Worm (Caenorhabditis elegans) whole organism, young adult: ENCODE data around the gene D2023.1.

Experiments used
- B0019.2 ChIP-seq: fragments of 200-800 bp; sonication (Bioruptor generic); conservative IDR thresholded peaks from 2 replicates; pipeline ENCODE4 v1.3.6; 2022; ENCODE audit warnings: missing genetic modification reagents, missing genetic modification characterization, missing compliant biosample characterization
- B0035.1 ChIP-seq: sonication (generic microtip); optimal IDR thresholded peaks from 2 replicates; lab custom pipeline; 2016; ENCODE audit warnings: missing genetic modification characterization, mild to moderate bottlenecking, missing compliant biosample characterization, missing genotype, missing genetic modification reagents
- C06A6.2 ChIP-seq: fragments of 200-800 bp; sonication (Bioruptor generic); conservative IDR thresholded peaks from 2 replicates; pipeline ENCODE4 v1.3.6; 2022; ENCODE audit warnings: missing genetic modification characterization, missing compliant biosample characterization
- D2030.7 ChIP-seq: fragments of 200-800 bp; sonication (Bioruptor generic); IDR thresholded peaks from 2 replicates; pipeline ENCODE4 v1.3.6; 2022; ENCODE audit warnings: missing genetic modification reagents, missing genetic modification characterization, missing compliant biosample characterization
- F22D6.2 ChIP-seq: sonication (generic microtip); optimal IDR thresholded peaks from 2 replicates; lab custom pipeline; 2016; ENCODE audit warnings: mild to moderate bottlenecking, missing genetic modification characterization, missing compliant biosample characterization
- F52B5.7 ChIP-seq: sonication (generic microtip); optimal IDR thresholded peaks from 2 replicates; lab custom pipeline; 2016; ENCODE audit warnings: mild to moderate bottlenecking, missing genetic modification characterization, missing compliant biosample characterization
- K11D2.4 ChIP-seq: fragments of 200-800 bp; sonication (Bioruptor generic); IDR thresholded peaks from 2 replicates; pipeline ENCODE4 v1.3.6; 2022; ENCODE audit warnings: missing genetic modification reagents, missing genetic modification characterization, missing compliant biosample characterization
- K12H6.12 ChIP-seq: fragments of 200-800 bp; sonication (Bioruptor generic); optimal IDR thresholded peaks from 2 replicates; lab custom pipeline; 2018; ENCODE audit warnings: mild to moderate bottlenecking, missing genetic modification characterization, missing compliant biosample characterization
- Y53G8AR.9 ChIP-seq: fragments of 200-800 bp; sonication (Bioruptor generic); conservative IDR thresholded peaks from 2 replicates; pipeline ENCODE4 v1.3.6; 2022; ENCODE audit warnings: missing genetic modification reagents, missing genetic modification characterization, missing compliant biosample characterization
- Y56A3A.18 ChIP-seq: fragments of 200-800 bp; sonication (Bioruptor generic); IDR thresholded peaks from 2 replicates; pipeline ENCODE4 v1.3.6; 2022; ENCODE audit warnings: missing genetic modification reagents, missing genetic modification characterization, missing compliant biosample characterization
- Y67H2A.10 ChIP-seq: fragments of 200-800 bp; sonication (Bioruptor generic); conservative IDR thresholded peaks from 2 replicates; pipeline ENCODE4 v1.3.6; 2022; ENCODE audit warnings: missing genetic modification reagents, missing genetic modification characterization, missing compliant biosample characterization
- Y79H2A.3 ChIP-seq: fragments of 200-800 bp; sonication (Bioruptor generic); conservative IDR thresholded peaks from 2 replicates; pipeline ENCODE4 v1.3.6; 2022; ENCODE audit warnings: missing genetic modification reagents, missing genetic modification characterization, missing compliant biosample characterization
- athp-1 ChIP-seq: sonication (generic microtip); optimal IDR thresholded peaks from 2 replicates; lab custom pipeline; 2017; ENCODE audit warnings: mild to moderate bottlenecking, missing genetic modification characterization, missing compliant biosample characterization
- attf-5 ChIP-seq: fragments of 200-800 bp; sonication (Bioruptor generic); optimal IDR thresholded peaks from 2 replicates; lab custom pipeline; 2018; ENCODE audit warnings: mild to moderate bottlenecking, missing genetic modification characterization, missing compliant biosample characterization
- bed-1 ChIP-seq: fragments of 200-800 bp; sonication (Bioruptor generic); IDR thresholded peaks from 2 replicates; pipeline ENCODE4 v1.3.6; 2022; ENCODE audit warnings: missing genetic modification reagents, missing genetic modification characterization, missing compliant biosample characterization
- chd-7 ChIP-seq: sonication (generic microtip); optimal IDR thresholded peaks from 2 replicates; lab custom pipeline; 2016; ENCODE audit warnings: mild to moderate bottlenecking, missing genetic modification characterization, moderate library complexity, missing compliant biosample characterization
- die-1 ChIP-seq: sonication (generic microtip); optimal IDR thresholded peaks from 2 replicates; lab custom pipeline; 2016; ENCODE audit warnings: missing genotype, mild to moderate bottlenecking, missing genetic modification characterization, missing compliant biosample characterization
- dox-1 ChIP-seq: fragments of 200-800 bp; sonication (Bioruptor generic); IDR thresholded peaks from 2 replicates; pipeline ENCODE4 v1.3.6; 2022; ENCODE audit warnings: missing genetic modification reagents, missing genetic modification characterization, missing compliant biosample characterization
- efl-1 ChIP-seq: fragments of 150-350 bp; optimal IDR thresholded peaks from 2 replicates; lab custom pipeline; 2014; ENCODE audit warnings: missing biosample characterization, missing genetic modification reagents, missing genetic modification characterization
- egl-18 ChIP-seq: fragments of 200-800 bp; sonication (Bioruptor generic); IDR thresholded peaks from 2 replicates; pipeline ENCODE4 v1.3.6; 2022; ENCODE audit warnings: missing genetic modification reagents, missing genetic modification characterization, missing compliant biosample characterization
- ekl-4 ChIP-seq: fragments of 200-800 bp; sonication (Bioruptor generic); IDR thresholded peaks from 2 replicates; pipeline ENCODE4 v1.3.6; 2022; ENCODE audit warnings: missing genetic modification reagents, missing genetic modification characterization, missing compliant biosample characterization
- him-1 ChIP-seq: sonication (generic microtip); optimal IDR thresholded peaks from 2 replicates; lab custom pipeline; 2016; ENCODE audit warnings: missing genotype, missing genetic modification reagents, missing genetic modification characterization, missing compliant biosample characterization
- hmg-20 ChIP-seq: fragments of 200-800 bp; sonication (Bioruptor generic); IDR thresholded peaks from 2 replicates; pipeline ENCODE4 v1.3.6; 2022; ENCODE audit warnings: missing genetic modification reagents, missing genetic modification characterization, missing compliant biosample characterization
- lin-35 ChIP-seq, 3 experiments: fragments of 150-350 bp in 2 of 3; sonication (generic microtip) in 1 of 3; optimal IDR thresholded peaks; 2 replicates each; lab custom pipeline; 2014 to 2018; ENCODE audit warnings: missing biosample characterization in 3 of 3, missing genetic modification characterization in 3 of 3, missing genetic modification reagents in 3 of 3
- lin-40 ChIP-seq: sonication (generic microtip); optimal IDR thresholded peaks from 2 replicates; lab custom pipeline; 2016; ENCODE audit warnings: missing genetic modification characterization, mild to moderate bottlenecking, missing compliant biosample characterization, missing genotype, missing genetic modification reagents
- madf-8 ChIP-seq: fragments of 200-800 bp; sonication (Bioruptor generic); conservative IDR thresholded peaks from 2 replicates; pipeline ENCODE4 v1.3.6; 2022; ENCODE audit warnings: missing genetic modification reagents, missing genetic modification characterization, missing compliant biosample characterization
- mcd-1 ChIP-seq: fragments of 200-800 bp; sonication (Bioruptor generic); IDR thresholded peaks from 2 replicates; pipeline ENCODE4 v1.3.6; 2022; ENCODE audit warnings: missing genetic modification reagents, missing genetic modification characterization, missing compliant biosample characterization
- mxl-1 ChIP-seq: sonication (generic microtip); optimal IDR thresholded peaks from 2 replicates; lab custom pipeline; 2016; ENCODE audit warnings: missing genetic modification characterization, missing compliant biosample characterization
- nfyb-1 ChIP-seq: fragments of 200-800 bp; sonication (Bioruptor generic); IDR thresholded peaks from 2 replicates; pipeline ENCODE4 v1.3.6; 2022; ENCODE audit warnings: missing genetic modification reagents, missing genetic modification characterization, missing compliant biosample characterization
- nhr-80 ChIP-seq: sonication (generic microtip); optimal IDR thresholded peaks from 2 replicates; lab custom pipeline; 2016; ENCODE audit warnings: missing genetic modification characterization, missing compliant biosample characterization
- nhr-90 ChIP-seq: sonication (generic microtip); optimal IDR thresholded peaks from 2 replicates; lab custom pipeline; 2016; ENCODE audit warnings: missing genotype, mild to moderate bottlenecking, missing genetic modification characterization, missing compliant biosample characterization
- pbrm-1 ChIP-seq: fragments of 200-800 bp; sonication (Bioruptor generic); IDR thresholded peaks from 2 replicates; pipeline ENCODE4 v1.3.6; 2022; ENCODE audit warnings: missing genetic modification reagents, missing genetic modification characterization, missing compliant biosample characterization
- rcor-1 ChIP-seq: fragments of 200-800 bp; sonication (Bioruptor generic); IDR thresholded peaks from 2 replicates; pipeline ENCODE4 v1.3.6; 2022; ENCODE audit warnings: missing genetic modification reagents, missing genetic modification characterization, missing compliant biosample characterization
- rpc-1 ChIP-seq, 2 experiments: fragments of 150-350 bp in 1 of 2; sonication (generic microtip) in 1 of 2; optimal IDR thresholded peaks; 2 replicates each; lab custom pipeline; 2014 to 2018; ENCODE audit warnings: missing biosample characterization in 1 of 2, missing genetic modification characterization in 1 of 2, missing genetic modification reagents in 1 of 2, missing genotype in 1 of 2
- snpc-1.1 ChIP-seq: sonication (generic microtip); optimal IDR thresholded peaks from 2 replicates; lab custom pipeline; 2017; ENCODE audit warnings: missing genetic modification characterization, mild to moderate bottlenecking, missing compliant biosample characterization, antibody characterized with exemption, moderate library complexity, missing genotype, missing genetic modification reagents; ENCODE audit not compliant: insufficient read depth
- snpc-3.4 ChIP-seq: sonication (generic microtip); optimal IDR thresholded peaks from 2 replicates; lab custom pipeline; 2017; ENCODE audit warnings: missing genetic modification characterization, mild to moderate bottlenecking, missing compliant biosample characterization, antibody characterized with exemption, moderate library complexity, missing genotype, missing genetic modification reagents
- snpc-4 ChIP-seq, 5 experiments: fragments of 150-350 bp in 1 of 5; sonication (generic microtip) in 4 of 5; optimal IDR thresholded peaks; 2 replicates each; lab custom pipeline; 2014 to 2018; ENCODE audit warnings: missing genetic modification characterization in 5 of 5, missing biosample characterization in 3 of 5, antibody characterized with exemption in 2 of 5, mild to moderate bottlenecking in 2 of 5, missing compliant biosample characterization in 2 of 5, missing genotype in 2 of 5, moderate library complexity in 2 of 5, missing genetic modification reagents in 1 of 5
- somi-1 ChIP-seq: fragments of 200-800 bp; sonication (Bioruptor generic); optimal IDR thresholded peaks from 2 replicates; lab custom pipeline; 2018; ENCODE audit warnings: mild to moderate bottlenecking, missing genetic modification characterization, missing compliant biosample characterization
- tbx-9 ChIP-seq: sonication (generic microtip); optimal IDR thresholded peaks from 2 replicates; lab custom pipeline; 2016; ENCODE audit warnings: borderline replicate concordance, missing genetic modification characterization, inconsistent platforms, missing compliant biosample characterization
- tlf-1 ChIP-seq: fragments of 200-800 bp; sonication (Bioruptor generic); optimal IDR thresholded peaks from 2 replicates; lab custom pipeline; 2018; ENCODE audit warnings: mild to moderate bottlenecking, missing genetic modification characterization, missing compliant biosample characterization
- ztf-18 ChIP-seq: sonication (generic microtip); optimal IDR thresholded peaks from 2 replicates; lab custom pipeline; 2016; ENCODE audit warnings: missing genotype, mild to moderate bottlenecking, missing genetic modification characterization, missing compliant biosample characterization
- ztf-22 ChIP-seq: fragments of 200-800 bp; sonication (Bioruptor generic); optimal IDR thresholded peaks from 2 replicates; lab custom pipeline; 2018; ENCODE audit warnings: mild to moderate bottlenecking, missing genetic modification characterization, moderate library complexity, missing compliant biosample characterization
- ztf-28 ChIP-seq: fragments of 200-800 bp; sonication (Bioruptor generic); IDR thresholded peaks from 2 replicates; pipeline ENCODE4 v1.3.6; 2022; ENCODE audit warnings: missing genetic modification reagents, missing genetic modification characterization, missing compliant biosample characterization
- ztf-3 ChIP-seq: fragments of 200-800 bp; sonication (Bioruptor generic); optimal IDR thresholded peaks from 2 replicates; lab custom pipeline; 2018; ENCODE audit warnings: mild to moderate bottlenecking, missing genetic modification characterization, missing compliant biosample characterization
- ztf-6 ChIP-seq: fragments of 200-800 bp; sonication (Bioruptor generic); IDR thresholded peaks from 2 replicates; pipeline ENCODE4 v1.3.6; 2022; ENCODE audit warnings: missing genetic modification reagents, missing genetic modification characterization, missing compliant biosample characterization

D2023.1 gene

ce11 chrV:11764373-11764954, 24.9 kb upstream of the D2023.1 start, which contains the start of the genes F55A11.1 and syx-5 (continued):
- TF ChIP-seq Y53G8AR.9 = peak; percentile 23; the same call in 1 of the 2 replicates
- peak; percentile 34 for TF ChIP-seq F22D6.2 (tag; lab: Kevin White, UChicago)
- peak; percentile 29 for TF ChIP-seq him-1 (tag; lab: Kevin White, UChicago)
- TF ChIP-seq ztf-6 (GFP tag; lab: Robert Waterston, UW) = no peak
- no peak for TF ChIP-seq F52B5.7 (tag; lab: Kevin White, UChicago)
- TF ChIP-seq nhr-90 = no peak
- no peak for TF ChIP-seq rpc-1 (optimal IDR thresholded peaks at IDR 0.05; lab: Kevin White, UChicago)
- no peak for TF ChIP-seq rpc-1 (tag; optimal IDR thresholded peaks at IDR 0.05; lab: Kevin White, UChicago)
- TF ChIP-seq ztf-3 (GFP tag; lab: Kevin White, UChicago) = peak; percentile 40
- TF ChIP-seq egl-18 = no peak
- TF ChIP-seq dox-1 = peak; percentile 86
- TF ChIP-seq efl-1 (GFP tag; lab: Kevin White, UChicago) = peak; percentile 33
- TF ChIP-seq snpc-3.4 (tag; lab: Kevin White, UChicago) = peak; percentile 1
- peak; percentile 63 for TF ChIP-seq nhr-80 (tag; lab: Kevin White, UChicago)
- no peak for TF ChIP-seq bed-1
- TF ChIP-seq ztf-18 (tag; lab: Kevin White, UChicago) = peak; percentile 45
- TF ChIP-seq somi-1 (GFP tag; lab: Kevin White, UChicago) = peak; percentile 45
- no peak for TF ChIP-seq tbx-9 (tag; lab: Kevin White, UChicago)
- TF ChIP-seq tlf-1 (GFP tag; lab: Kevin White, UChicago) = peak; percentile 75
- peak; percentile 73; the same call in 1 of the 2 replicates for TF ChIP-seq ekl-4 (GFP tag; lab: Robert Waterston, UW)
- no peak for TF ChIP-seq Y79H2A.3
- TF ChIP-seq B0035.1 (tag; lab: Kevin White, UChicago) = peak; percentile 7
- TF ChIP-seq K11D2.4 (GFP tag; lab: Robert Waterston, UW) = peak; percentile 81
- peak; percentile 67 for TF ChIP-seq attf-5 (GFP tag; lab: Kevin White, UChicago)
- peak in 1 of 3 experiments; percentile 69 for TF ChIP-seq lin-35 (GFP tag; optimal IDR thresholded peaks at IDR 0.05; lab: Kevin White, UChicago)
- TF ChIP-seq C06A6.2 = 0 out of 2 replicates have a peak, but pooled peaks have one; percentile 51
- no peak for TF ChIP-seq chd-7 (tag; lab: Kevin White, UChicago)
- TF ChIP-seq lin-40 (tag; lab: Kevin White, UChicago) = peak; percentile 95
- TF ChIP-seq B0019.2 (GFP tag; lab: Robert Waterston, UW) = peak; percentile 68
- peak; percentile 15 for TF ChIP-seq snpc-1.1 (tag; lab: Kevin White, UChicago)
- TF ChIP-seq mxl-1 (tag; lab: Kevin White, UChicago) = no peak
- TF ChIP-seq hmg-20 = peak; percentile 53; the same call in 1 of the 2 replicates
- TF ChIP-seq nfyb-1 (GFP tag; lab: Robert Waterston, UW) = peak; percentile 84
- TF ChIP-seq pbrm-1 (GFP tag; lab: Robert Waterston, UW) = peak; percentile 87
- TF ChIP-seq athp-1 (tag; lab: Kevin White, UChicago) = no peak
- peak; percentile 65 for TF ChIP-seq K12H6.12
- TF ChIP-seq ztf-22 (GFP tag; lab: Kevin White, UChicago) = no peak
- no peak for TF ChIP-seq Y67H2A.10
- 0 out of 2 replicates have a peak, but pooled peaks have one; percentile 71 for TF ChIP-seq Y56A3A.18 (GFP tag; lab: Robert Waterston, UW)
- peak; percentile 34; the same call in 1 of the 2 replicates for TF ChIP-seq madf-8 (GFP tag; lab: Robert Waterston, UW)
- TF ChIP-seq mcd-1 (GFP tag; lab: Robert Waterston, UW) = peak; percentile 80
- no peak for TF ChIP-seq die-1 (tag; lab: Kevin White, UChicago)
- no peak for TF ChIP-seq snpc-4 (GFP tag; optimal IDR thresholded peaks at IDR 0.05; lab: Kevin White, UChicago)
- peak; percentile 2 to 82 (median 52) for TF ChIP-seq snpc-4 (tag; optimal IDR thresholded peaks at IDR 0.05; lab: Kevin White, UChicago)
- peak; percentile 79 for TF ChIP-seq rcor-1 (GFP tag; lab: Robert Waterston, UW)
- TF ChIP-seq ztf-28 (GFP tag; lab: Robert Waterston, UW) = no peak
- peak; percentile 56; the same call in 1 of the 2 replicates for TF ChIP-seq D2030.7
